Fruit fly (Drosophila melanogaster) whole organism, prepupa: ENCODE measurements around the gene CG45100.

Experiments
- CG10631 ChIP-seq: fragments of 200-800 bp; sonication (Bioruptor generic); optimal IDR thresholded peaks from 2 replicates; lab custom pipeline; 2016; ENCODE audit warnings: missing biosample characterization, missing genetic modification characterization
- CG11902 ChIP-seq: fragments of 200-800 bp; sonication (Bioruptor generic); optimal IDR thresholded peaks from 3 replicates; lab custom pipeline; 2016; ENCODE audit warnings: missing biosample characterization, missing genetic modification characterization
- CG15336 ChIP-seq: fragments of 200-800 bp; sonication (Bioruptor generic); IDR thresholded peaks from 2 replicates; pipeline ENCODE4 v1.3.6; 2022; ENCODE audit warnings: missing biosample characterization, missing genetic modification characterization
- CG1621 ChIP-seq: fragments of 200-800 bp; sonication (Bioruptor generic); optimal IDR thresholded peaks from 3 replicates; lab custom pipeline; 2018; ENCODE audit warnings: missing biosample characterization, mild to moderate bottlenecking, missing genetic modification characterization
- CG3032 ChIP-seq: fragments of 200-800 bp; optimal IDR thresholded peaks from 2 replicates; lab custom pipeline; 2019; ENCODE audit warnings: missing biosample characterization, mild to moderate bottlenecking, missing genetic modification characterization, moderate library complexity
- CG32006 ChIP-seq: fragments of 200-800 bp; sonication (Bioruptor generic); optimal IDR thresholded peaks from 3 replicates; lab custom pipeline; 2017; ENCODE audit warnings: missing biosample characterization, mild to moderate bottlenecking, missing genetic modification characterization
- CG34406 ChIP-seq: fragments of 200-800 bp; sonication (Bioruptor generic); optimal IDR thresholded peaks from 3 replicates; lab custom pipeline; 2016; ENCODE audit warnings: missing biosample characterization, missing genetic modification characterization
- CG6163 ChIP-seq: fragments of 200-800 bp; sonication (Bioruptor generic); IDR thresholded peaks from 3 replicates; pipeline ENCODE4 v1.3.6; 2022; ENCODE audit warnings: missing biosample characterization, missing genetic modification characterization
- CG6792 ChIP-seq: fragments of 200-800 bp; sonication (Bioruptor generic); optimal IDR thresholded peaks from 3 replicates; lab custom pipeline; 2016; ENCODE audit warnings: missing biosample characterization, missing genetic modification characterization
- CG6854 ChIP-seq: fragments of 200-800 bp; sonication (Bioruptor generic); optimal IDR thresholded peaks from 2 replicates; lab custom pipeline; 2017; ENCODE audit warnings: missing biosample characterization, mild to moderate bottlenecking, missing genetic modification characterization
- CG7368 ChIP-seq: fragments of 200-800 bp; sonication (Bioruptor generic); optimal IDR thresholded peaks from 3 replicates; lab custom pipeline; 2016; ENCODE audit warnings: missing biosample characterization, missing genetic modification characterization
- CG8632 ChIP-seq: fragments of 200-800 bp; sonication (Bioruptor generic); optimal IDR thresholded peaks from 3 replicates; lab custom pipeline; 2016; ENCODE audit warnings: missing biosample characterization, missing genetic modification characterization
- CG9139 ChIP-seq: fragments of 200-800 bp; sonication (Bioruptor generic); optimal IDR thresholded peaks from 3 replicates; lab custom pipeline; 2017; ENCODE audit warnings: missing biosample characterization, mild to moderate bottlenecking, missing genetic modification characterization
- Eip75B ChIP-seq: fragments of 200-800 bp; sonication (Bioruptor generic); optimal IDR thresholded peaks from 3 replicates; lab custom pipeline; 2016; ENCODE audit warnings: missing biosample characterization, missing genetic modification characterization
- Eip78C ChIP-seq: fragments of 200-800 bp; sonication (Bioruptor generic); peaks from one replicate; lab custom pipeline; 2016; ENCODE audit warnings: missing biosample characterization, missing genetic modification characterization
- Ets96B ChIP-seq: fragments of 200-800 bp; optimal IDR thresholded peaks from 2 replicates; lab custom pipeline; 2019; ENCODE audit warnings: missing biosample characterization, mild to moderate bottlenecking, missing genetic modification characterization, moderate library complexity
- Gug ChIP-seq: fragments of 200-800 bp; sonication (Bioruptor generic); IDR thresholded peaks from 2 replicates; pipeline ENCODE4 v1.3.6; 2022; ENCODE audit warnings: missing biosample characterization, missing genetic modification characterization
- Hr38 ChIP-seq: sonication (Bioruptor generic); optimal IDR thresholded peaks from 2 replicates; lab custom pipeline; 2016; ENCODE audit warnings: missing biosample characterization, missing genetic modification characterization
- Hr39 ChIP-seq: fragments of 200-800 bp; sonication (Bioruptor generic); optimal IDR thresholded peaks from 2 replicates; lab custom pipeline; 2016; ENCODE audit warnings: missing biosample characterization, missing genetic modification characterization
- Hr4 ChIP-seq: fragments of 200-800 bp; sonication (Bioruptor generic); optimal IDR thresholded peaks from 3 replicates; lab custom pipeline; 2016; ENCODE audit warnings: missing biosample characterization, missing genetic modification characterization
- Met ChIP-seq: fragments of 200-800 bp; sonication (Bioruptor generic); optimal IDR thresholded peaks from 3 replicates; lab custom pipeline; 2016; ENCODE audit warnings: missing biosample characterization, missing genetic modification characterization
- OdsH ChIP-seq: fragments of 200-800 bp; sonication (Bioruptor generic); optimal IDR thresholded peaks from 3 replicates; lab custom pipeline; 2016; ENCODE audit warnings: missing biosample characterization, missing genetic modification characterization
- Sox102F ChIP-seq: fragments of 200-800 bp; sonication (Bioruptor generic); optimal IDR thresholded peaks from 2 replicates; lab custom pipeline; 2016; ENCODE audit warnings: missing biosample characterization, mild to moderate bottlenecking, missing genetic modification characterization
- achi ChIP-seq: fragments of 200-800 bp; sonication (Bioruptor generic); optimal IDR thresholded peaks from 3 replicates; lab custom pipeline; 2016; ENCODE audit warnings: missing biosample characterization, missing genetic modification characterization
- acj6 ChIP-seq: fragments of 200-800 bp; sonication (Bioruptor generic); optimal IDR thresholded peaks from 3 replicates; lab custom pipeline; 2016; ENCODE audit warnings: missing biosample characterization, missing genetic modification characterization
- cyc ChIP-seq: fragments of 200-800 bp; sonication (Bioruptor generic); optimal IDR thresholded peaks from 3 replicates; lab custom pipeline; 2016; ENCODE audit warnings: missing biosample characterization, missing genetic modification characterization
- eg ChIP-seq: fragments of 200-800 bp; sonication (Bioruptor generic); IDR thresholded peaks from 3 replicates; pipeline ENCODE4 v1.3.6; 2022; ENCODE audit warnings: missing biosample characterization, missing genetic modification characterization
- esn ChIP-seq: fragments of 200-800 bp; sonication (Bioruptor generic); optimal IDR thresholded peaks from 2 replicates; lab custom pipeline; 2016; ENCODE audit warnings: missing biosample characterization, mild to moderate bottlenecking, missing genetic modification characterization, moderate library complexity
- fd59A ChIP-seq: fragments of 200-800 bp; sonication (Bioruptor generic); optimal IDR thresholded peaks from 2 replicates; lab custom pipeline; 2017; ENCODE audit warnings: missing biosample characterization, mild to moderate bottlenecking, missing genetic modification characterization, missing genetic modification reagents
- fd85E ChIP-seq: fragments of 200-800 bp; sonication (Bioruptor generic); optimal IDR thresholded peaks from 3 replicates; lab custom pipeline; 2016; ENCODE audit warnings: missing biosample characterization, missing genetic modification characterization
- fkh ChIP-seq: fragments of 200-800 bp; sonication (Bioruptor generic); optimal IDR thresholded peaks from 3 replicates; lab custom pipeline; 2017; ENCODE audit warnings: missing biosample characterization, mild to moderate bottlenecking, missing genetic modification characterization, moderate library complexity
- lz ChIP-seq: fragments of 200-800 bp; sonication (Bioruptor generic); optimal IDR thresholded peaks from 3 replicates; lab custom pipeline; 2016; ENCODE audit warnings: missing biosample characterization, missing genetic modification characterization
- pdm3 ChIP-seq: fragments of 200-800 bp; sonication (Bioruptor generic); optimal IDR thresholded peaks from 3 replicates; lab custom pipeline; 2016; ENCODE audit warnings: missing biosample characterization, missing genetic modification characterization
- salr ChIP-seq, 2 experiments: fragments of 200-800 bp; sonication (Bioruptor generic); optimal IDR thresholded peaks; 3 replicates each; lab custom pipeline; 2016 to 2018; ENCODE audit warnings: missing biosample characterization in 2 of 2, missing genetic modification characterization in 2 of 2, mild to moderate bottlenecking in 1 of 2
- svp ChIP-seq: fragments of 200-800 bp; sonication (Bioruptor generic); peaks from one replicate; lab custom pipeline; 2016; ENCODE audit warnings: missing biosample characterization, missing genetic modification characterization
- topi ChIP-seq: fragments of 200-800 bp; sonication (Bioruptor generic); optimal IDR thresholded peaks from 3 replicates; lab custom pipeline; 2016; ENCODE audit warnings: missing biosample characterization, missing genetic modification characterization
- vri ChIP-seq: fragments of 200-800 bp; sonication (Bioruptor generic); optimal IDR thresholded peaks from 3 replicates; lab custom pipeline; 2016; ENCODE audit warnings: missing biosample characterization, mild to moderate bottlenecking, missing genetic modification characterization

CG45100 gene

DNA sequence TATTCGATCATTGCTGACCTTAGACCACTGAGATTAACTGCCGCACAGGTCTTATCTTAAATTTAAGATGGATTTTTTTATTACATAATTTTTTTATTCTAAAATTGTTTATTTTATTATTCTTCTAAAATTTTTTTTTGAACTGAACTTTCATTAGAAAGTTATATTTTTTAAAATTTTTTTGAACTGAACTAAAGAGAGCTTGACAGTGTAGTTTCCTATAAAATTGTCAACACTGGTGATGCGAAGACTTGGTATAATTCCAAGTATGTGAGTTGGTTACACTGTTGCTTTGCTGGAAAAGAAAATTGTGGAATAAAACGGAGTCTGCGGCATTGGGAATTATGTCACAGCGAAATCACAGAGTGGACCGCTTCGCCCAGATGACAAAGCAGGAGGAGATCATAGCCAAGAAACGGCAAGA, 10.9 kb upstream of the CG45100 start, which contains the start of gene CG31550 (continued):
- TF ChIP-seq CG1621: no peak
- no peak for TF ChIP-seq fd85E
- no peak for TF ChIP-seq CG7368
- peak; percentile 53 for TF ChIP-seq lz
- peak; percentile 28 for TF ChIP-seq CG11902 (GFP tag; lab: Kevin White, UChicago)
- TF ChIP-seq Gug (GFP tag; lab: Robert Waterston, UW): peak; percentile 55
- no peak for TF ChIP-seq vri (GFP tag; lab: Kevin White, UChicago)
- TF ChIP-seq OdsH (GFP tag; lab: Kevin White, UChicago): no peak
- peak; percentile 47 for TF ChIP-seq CG8632 (GFP tag; lab: Kevin White, UChicago)
- peak; percentile 60 for TF ChIP-seq CG34406 (GFP tag; lab: Kevin White, UChicago)
- TF ChIP-seq achi (GFP tag; lab: Kevin White, UChicago): no peak
- TF ChIP-seq fd59A (GFP tag; lab: Kevin White, UChicago): no peak
- no peak for TF ChIP-seq Eip75B (GFP tag; lab: Kevin White, UChicago)
- no peak for TF ChIP-seq pdm3 (GFP tag; lab: Kevin White, UChicago)
- TF ChIP-seq CG9139 (GFP tag; lab: Kevin White, UChicago): no peak
- TF ChIP-seq Sox102F (GFP tag; lab: Kevin White, UChicago): no peak

DNA sequence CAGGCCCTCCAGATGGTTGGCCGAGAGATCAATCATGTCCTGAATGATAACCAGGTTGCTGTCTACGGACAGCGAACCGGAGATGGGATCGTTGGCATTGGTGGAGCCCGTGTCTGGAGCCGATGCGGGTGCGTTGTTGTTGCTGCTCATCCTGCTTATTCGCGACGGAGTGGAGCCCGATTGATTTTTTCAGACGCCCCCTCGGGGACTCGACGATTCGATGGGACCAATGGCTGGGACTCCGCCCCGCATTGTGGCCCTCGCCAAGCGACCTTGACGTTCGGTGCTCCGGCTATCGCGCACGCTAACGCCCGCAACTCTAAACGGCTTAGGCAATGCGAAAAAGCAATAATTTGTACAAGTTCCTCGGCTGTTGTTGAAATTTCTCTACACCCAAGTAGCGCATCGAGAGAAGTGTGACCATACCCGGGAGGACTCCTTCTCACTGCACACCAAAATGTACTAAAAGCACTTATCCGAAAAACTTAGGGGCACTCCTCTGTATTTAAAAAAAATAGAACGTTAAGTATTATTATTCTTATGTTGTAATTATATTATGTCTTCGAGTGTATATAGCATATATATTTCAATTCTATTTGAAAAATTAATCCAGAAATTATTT, 9.2 kb upstream of the CG45100 start, which contains the start of gene ksr:
Gene ksr, minus strand, starts transcription at position 419 of the 622 bp plus-strand sequence.
- no peak for TF ChIP-seq OdsH (GFP tag; lab: Kevin White, UChicago)
- TF ChIP-seq svp: no peak
- TF ChIP-seq eg (GFP tag; lab: Robert Waterston, UW): peak; percentile 22; the same call in 1 of the 3 replicates
- TF ChIP-seq CG6163 (GFP tag; lab: Robert Waterston, UW): peak; percentile 7; the same call in 1 of the 3 replicates
- TF ChIP-seq Ets96B (tag; lab: Kevin White, UChicago): peak; percentile 18
- TF ChIP-seq CG6854 (GFP tag; lab: Kevin White, UChicago): peak; percentile 36
- no peak for TF ChIP-seq Hr38 (GFP tag; lab: Kevin White, UChicago)
- peak; percentile 29 for TF ChIP-seq esn (GFP tag; lab: Kevin White, UChicago)
- TF ChIP-seq CG32006 (GFP tag; lab: Kevin White, UChicago): no peak
- peak; percentile 30 for TF ChIP-seq CG3032 (tag; lab: Kevin White, UChicago)

DNA sequence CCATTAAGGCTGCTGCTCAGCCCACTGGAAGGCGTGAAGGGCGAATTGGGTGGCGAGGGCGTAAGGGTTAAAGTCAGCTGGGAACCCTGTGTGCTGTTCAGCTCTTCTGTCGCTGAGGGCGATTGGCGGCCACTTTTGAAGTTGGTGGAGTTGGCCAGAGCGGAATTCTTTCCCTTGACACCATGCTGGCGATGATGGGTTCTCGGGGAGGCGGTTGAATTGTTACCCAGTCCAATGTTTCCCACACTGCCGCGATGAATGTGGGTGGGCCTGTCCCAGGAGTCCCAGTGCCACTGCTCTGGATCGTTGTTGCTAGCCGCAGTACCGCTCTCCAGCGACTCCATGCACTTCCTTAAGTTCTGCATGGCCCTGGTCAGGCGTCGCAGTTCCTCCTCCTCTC, 8.4 kb upstream of the CG45100 start:
- TF ChIP-seq achi (GFP tag; lab: Kevin White, UChicago) (no peak), CG34406 (GFP tag; lab: Kevin White, UChicago) (no peak), topi (GFP tag; lab: Kevin White, UChicago) (no peak), esn (GFP tag; lab: Kevin White, UChicago) (no peak), salr (GFP tag; optimal IDR thresholded peaks at IDR 0.05; lab: Kevin White, UChicago) (no peak), Hr39 (GFP tag; lab: Kevin White, UChicago) (no peak), CG32006 (GFP tag; lab: Kevin White, UChicago) (no peak), Ets96B (tag; lab: Kevin White, UChicago) (no peak), CG15336 (no peak), lz (no peak), CG6792 (no peak), Eip78C (GFP tag; lab: Kevin White, UChicago) (no peak), CG10631 (GFP tag; lab: Kevin White, UChicago) (no peak), Hr38 (GFP tag; lab: Kevin White, UChicago) (no peak), acj6 (GFP tag; lab: Kevin White, UChicago) (no peak)
- TF ChIP-seq, all 60 proteins: peak for 0

DNA sequence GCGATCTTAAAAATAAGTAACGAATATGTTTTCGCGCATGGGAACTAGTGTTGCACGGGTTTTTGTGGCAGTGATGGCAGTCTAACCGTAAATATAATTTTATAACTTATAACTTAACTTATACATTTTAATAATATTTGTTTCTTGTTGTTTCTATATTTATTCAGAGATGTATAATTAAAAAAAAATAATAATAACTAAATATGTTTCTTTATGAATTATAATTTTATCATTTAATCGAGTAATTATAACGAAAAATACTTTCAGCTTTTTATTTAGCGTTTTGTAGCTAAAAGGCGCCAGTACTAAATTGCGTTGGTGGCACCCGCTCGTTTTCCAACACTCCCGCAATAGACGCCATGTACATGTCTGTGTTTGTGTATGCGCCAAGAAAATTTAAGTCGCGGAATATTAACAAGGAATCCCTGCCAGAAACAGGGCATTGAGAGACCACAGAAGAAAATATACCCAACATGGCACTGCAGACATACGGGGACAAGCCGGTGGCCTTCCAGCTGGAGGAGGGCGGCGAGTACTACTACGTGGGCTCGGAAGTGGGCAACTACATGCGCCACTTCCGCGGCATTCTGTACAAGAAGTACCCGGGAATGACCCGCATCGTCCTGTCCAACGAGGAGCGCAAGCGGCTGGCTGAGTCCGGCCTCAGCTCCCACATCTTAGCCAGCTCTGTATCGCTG, 3.7 kb downstream of the CG45100 start, which contains the start of the genes mRpL44 and Snr1:
Gene mRpL44, minus strand, starts transcription at position 51 of the 698 bp plus-strand sequence.
Gene Snr1, plus strand, starts transcription at position 341 of the 698 bp plus-strand sequence.
- peak; percentile 50 for TF ChIP-seq CG3032 (tag; lab: Kevin White, UChicago)
- TF ChIP-seq CG6854 (GFP tag; lab: Kevin White, UChicago): peak; percentile 29
- TF ChIP-seq CG11902 (GFP tag; lab: Kevin White, UChicago): peak; percentile 7
- TF ChIP-seq vri (GFP tag; lab: Kevin White, UChicago): no peak
- no peak for TF ChIP-seq fkh
- peak; percentile 26 for TF ChIP-seq cyc (GFP tag; lab: Kevin White, UChicago)
- no peak for TF ChIP-seq CG8632 (GFP tag; lab: Kevin White, UChicago)
- peak; percentile 3 for TF ChIP-seq lz
- TF ChIP-seq Met: no peak
- TF ChIP-seq Hr4 (GFP tag; lab: Kevin White, UChicago): no peak
- TF ChIP-seq esn (GFP tag; lab: Kevin White, UChicago): peak; percentile 48
